Worm (Caenorhabditis elegans) whole organism, early embryonic: ENCODE results near the gene K10H10.5.

Experiments
- B0310.2 ChIP-seq: sonication (generic microtip); optimal IDR thresholded peaks from 2 replicates; lab custom pipeline; 2016; ENCODE audit warnings: mild to moderate bottlenecking, missing genetic modification characterization, missing compliant biosample characterization
- aly-1 ChIP-seq: sonication (generic microtip); optimal IDR thresholded peaks from 2 replicates; lab custom pipeline; 2016; ENCODE audit warnings: missing genetic modification characterization, missing compliant biosample characterization
- ama-1 ChIP-seq: fragments of 150-350 bp; optimal IDR thresholded peaks from 2 replicates; lab custom pipeline; 2014
- ceh-36 ChIP-seq: sonication (generic microtip); optimal IDR thresholded peaks from 2 replicates; lab custom pipeline; 2016; ENCODE audit warnings: missing genetic modification characterization, inconsistent platforms, missing compliant biosample characterization
- flt-1 ChIP-seq: fragments of 200-800 bp; sonication (Bioruptor generic); IDR thresholded peaks from 2 replicates; pipeline ENCODE4 v1.3.6; 2022; ENCODE audit warnings: missing genetic modification characterization, missing compliant biosample characterization
- hmg-4 ChIP-seq: fragments of 200-800 bp; sonication (Bioruptor generic); optimal IDR thresholded peaks from 2 replicates; lab custom pipeline; 2018; ENCODE audit warnings: mild to moderate bottlenecking, missing genetic modification characterization, missing compliant biosample characterization
- hnd-1 ChIP-seq: sonication (generic microtip); optimal IDR thresholded peaks from 2 replicates; lab custom pipeline; 2016; ENCODE audit warnings: missing genetic modification characterization, missing compliant biosample characterization
- pes-1 ChIP-seq: fragments of 200-800 bp; sonication (Bioruptor generic); IDR thresholded peaks from 2 replicates; pipeline ENCODE4 v1.3.6; 2022; ENCODE audit warnings: missing genetic modification reagents, missing genetic modification characterization, missing compliant biosample characterization
- sea-1 ChIP-seq: fragments of 200-800 bp; sonication (Bioruptor generic); conservative IDR thresholded peaks from 2 replicates; pipeline ENCODE4 v1.3.6; 2022; ENCODE audit warnings: missing genetic modification characterization, missing compliant biosample characterization
- tbx-37 ChIP-seq: fragments of 200-800 bp; sonication (Bioruptor generic); conservative IDR thresholded peaks from 2 replicates; pipeline ENCODE4 v1.3.6; 2022; ENCODE audit warnings: missing genetic modification reagents, missing genetic modification characterization, missing compliant biosample characterization
- tra-4 ChIP-seq: sonication (generic microtip); optimal IDR thresholded peaks from 2 replicates; lab custom pipeline; 2017; ENCODE audit warnings: missing genetic modification characterization, missing compliant biosample characterization

DNA sequence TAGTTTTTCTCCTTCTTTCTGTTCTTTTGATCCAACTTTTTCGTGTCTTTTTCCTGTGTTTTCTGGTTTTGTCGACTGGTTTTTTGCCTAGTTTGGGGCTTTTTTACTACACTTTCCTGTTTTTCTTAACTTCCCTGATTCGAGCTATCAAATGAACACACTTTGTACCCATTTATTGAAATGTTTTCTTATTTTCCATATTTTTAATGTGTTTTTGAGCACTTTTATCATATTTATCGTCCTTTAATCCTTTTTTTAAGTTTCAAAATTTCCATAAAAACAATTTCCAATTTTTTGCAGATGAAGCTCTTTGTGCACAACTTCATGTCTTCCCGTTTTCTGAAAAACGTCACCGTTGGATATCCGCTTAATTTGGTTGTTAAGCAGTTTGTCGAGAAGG is 32.5 kb downstream of the K10H10.5 start, which contains the start of gene C04H5.1:
- no peak for TF ChIP-seq hmg-4 (GFP tag; lab: Kevin White, UChicago)
- no peak for TF ChIP-seq aly-1 (tag; lab: Kevin White, UChicago)
- no peak for TF ChIP-seq hnd-1 (tag; lab: Kevin White, UChicago)
- no peak for TF ChIP-seq flt-1
- no peak for TF ChIP-seq tra-4 (tag; lab: Kevin White, UChicago)
- TF ChIP-seq ama-1 (lab: Kevin White, UChicago), result no peak
- no peak for TF ChIP-seq ceh-36 (tag; lab: Kevin White, UChicago)
- no peak for TF ChIP-seq sea-1 (GFP tag; lab: Robert Waterston, UW)
- TF ChIP-seq B0310.2 (tag; lab: Kevin White, UChicago), result no peak
- TF ChIP-seq tbx-37 (GFP tag; lab: Robert Waterston, UW), result no peak
- no peak for TF ChIP-seq pes-1 (GFP tag; lab: Robert Waterston, UW)
